Fruit fly (Drosophila melanogaster) S2 (cell line): Measurements from ENCODE around the gene CG43402.

ENCODE experiments used
- CG8478 ChIP-seq: fragments of >200 bp; optimal IDR thresholded peaks from 2 replicates; lab custom pipeline; 2018
- CTCF ChIP-seq, 2 experiments: fragments of >200 bp; optimal IDR thresholded peaks; 2 replicates each; lab custom pipeline; 2018

- TF ChIP-seq CTCF (optimal IDR thresholded peaks at IDR 0.05; lab: Kevin White, UChicago) (no peak), CG8478 (lab: Kevin White, UChicago) (no peak)
Observed at dm6 chr2L:1470009-1470408, 27.6 kb downstream of the CG43402 start.
